Fruit fly (Drosophila melanogaster) whole organism, wandering third instar larva: ENCODE results near the gene Cp7Fa.

ENCODE experiments used
- Abd-B ChIP-seq: fragments of >200 bp; optimal IDR thresholded peaks from 2 replicates; lab custom pipeline; 2017; ENCODE audit warnings: missing biosample characterization, missing genetic modification characterization
- CG32264 ChIP-seq: fragments of 200-800 bp; sonication (Bioruptor generic); optimal IDR thresholded peaks from 2 replicates; lab custom pipeline; 2016; ENCODE audit warnings: missing biosample characterization, missing genetic modification characterization
- CG9705 ChIP-seq: fragments of 200-800 bp; sonication (Bioruptor generic); optimal IDR thresholded peaks from 2 replicates; lab custom pipeline; 2018; ENCODE audit warnings: missing biosample characterization, mild to moderate bottlenecking, missing genetic modification characterization
- CrebA ChIP-seq: fragments of 200-800 bp; sonication (Bioruptor generic); optimal IDR thresholded peaks from 2 replicates; lab custom pipeline; 2016; ENCODE audit warnings: missing biosample characterization, mild to moderate bottlenecking, missing genetic modification characterization, borderline replicate concordance
- GATAd ChIP-seq: sonication (Bioruptor generic); optimal IDR thresholded peaks from 2 replicates; lab custom pipeline; 2016; ENCODE audit warnings: missing biosample characterization, missing genetic modification characterization
- HLH106 ChIP-seq: fragments of 200-800 bp; optimal IDR thresholded peaks from 3 replicates; lab custom pipeline; 2019; ENCODE audit warnings: missing biosample characterization, mild to moderate bottlenecking, missing genetic modification characterization, moderate library complexity
- Hnf4 ChIP-seq: fragments of 200-800 bp; sonication (Bioruptor generic); optimal IDR thresholded peaks from 2 replicates; lab custom pipeline; 2016; ENCODE audit warnings: missing biosample characterization, mild to moderate bottlenecking, missing genetic modification characterization
- Hr78 ChIP-seq: fragments of >200 bp; optimal IDR thresholded peaks from 2 replicates; lab custom pipeline; 2017; ENCODE audit warnings: missing biosample characterization, missing genetic modification characterization
- Hr83 ChIP-seq: fragments of 200-300 bp; sonication (Bioruptor generic); optimal IDR thresholded peaks from 2 replicates; lab custom pipeline; 2016; ENCODE audit warnings: missing biosample characterization, mild to moderate bottlenecking, missing genetic modification characterization, moderate library complexity; ENCODE audit not compliant: poor library complexity, severe bottlenecking
- Jra ChIP-seq: sonication (Bioruptor generic); optimal IDR thresholded peaks from 2 replicates; lab custom pipeline; 2016; ENCODE audit warnings: missing biosample characterization, missing genetic modification characterization
- Mio ChIP-seq: sonication (Bioruptor generic); optimal IDR thresholded peaks from 2 replicates; lab custom pipeline; 2016; ENCODE audit warnings: missing biosample characterization, missing genetic modification characterization
- Myc ChIP-seq: fragments of >200 bp; optimal IDR thresholded peaks from 2 replicates; lab custom pipeline; 2017
- N ChIP-seq: fragments of >200 bp; optimal IDR thresholded peaks from 2 replicates; lab custom pipeline; 2018; ENCODE audit warnings: missing biosample characterization, missing external identifiers, missing genetic modification characterization
- OdsH ChIP-seq: fragments of 200-800 bp; sonication (Bioruptor generic); optimal IDR thresholded peaks from 2 replicates; lab custom pipeline; 2016; ENCODE audit warnings: missing biosample characterization, mild to moderate bottlenecking, missing genetic modification characterization
- Rel ChIP-seq, 2 experiments: fragments of 200-800 bp; sonication (Bioruptor generic) in 1 of 2; optimal IDR thresholded peaks; 2 replicates in 1 of 2; 3 replicates in 1 of 2; lab custom pipeline; 2016 to 2019; ENCODE audit warnings: mild to moderate bottlenecking in 2 of 2, missing biosample characterization in 2 of 2, missing genetic modification characterization in 2 of 2, moderate library complexity in 1 of 2
- Sp1 ChIP-seq: fragments of 200-800 bp; sonication (Bioruptor generic); optimal IDR thresholded peaks from 3 replicates; lab custom pipeline; 2019; ENCODE audit warnings: missing biosample characterization, mild to moderate bottlenecking, missing genetic modification characterization, moderate library complexity
- Vsx2 ChIP-seq: fragments of 200-300, 225-300 bp; sonication (Bioruptor generic); optimal IDR thresholded peaks from 2 replicates; lab custom pipeline; 2018; ENCODE audit warnings: missing biosample characterization, missing genetic modification characterization; ENCODE audit not compliant: partially characterized antibody
- br ChIP-seq: fragments of 200-800 bp; sonication (Bioruptor generic); optimal IDR thresholded peaks from 2 replicates; lab custom pipeline; 2016; ENCODE audit warnings: missing biosample characterization, missing genetic modification characterization
- brk ChIP-seq: fragments of 200-800 bp; sonication (Bioruptor generic); optimal IDR thresholded peaks from 2 replicates; lab custom pipeline; 2016; ENCODE audit warnings: missing biosample characterization, mild to moderate bottlenecking, missing genetic modification characterization
- dl ChIP-seq, 2 experiments: fragments of 175-275, 200-275 bp in 1 of 2; fragments of 200-275 bp in 1 of 2; sonication (Bioruptor generic); optimal IDR thresholded peaks; lab custom pipeline; 2018; ENCODE audit warnings: mild to moderate bottlenecking in 2 of 2, missing biosample characterization in 2 of 2, missing genetic modification characterization in 2 of 2, moderate library complexity in 2 of 2; ENCODE audit not compliant: partially characterized antibody in 2 of 2, insufficient read depth in 1 of 2
- dsf ChIP-seq: sonication (Bioruptor generic); optimal IDR thresholded peaks from 2 replicates; lab custom pipeline; 2016; ENCODE audit warnings: missing biosample characterization, missing genetic modification characterization, borderline replicate concordance
- ey ChIP-seq: fragments of 200-800 bp; sonication (Bioruptor generic); optimal IDR thresholded peaks from 2 replicates; lab custom pipeline; 2016; ENCODE audit warnings: missing biosample characterization, missing genetic modification characterization
- foxo ChIP-seq, 2 experiments: fragments of 200-800 bp; sonication (Bioruptor generic); optimal IDR thresholded peaks; 2 replicates in 1 of 2; 3 replicates in 1 of 2; lab custom pipeline; 2016 to 2017; ENCODE audit warnings: missing biosample characterization in 2 of 2, missing genetic modification characterization in 2 of 2
- fru ChIP-seq: fragments of 200-800 bp; sonication (Bioruptor generic); optimal IDR thresholded peaks from 3 replicates; lab custom pipeline; 2016; ENCODE audit warnings: missing biosample characterization, mild to moderate bottlenecking, missing genetic modification characterization
- h ChIP-seq: fragments of 200-800 bp; sonication (Bioruptor generic); optimal IDR thresholded peaks from 3 replicates; lab custom pipeline; 2016; ENCODE audit warnings: missing biosample characterization, mild to moderate bottlenecking, missing genetic modification characterization
- jim ChIP-seq: fragments of 175-275, 200-325 bp; sonication (Bioruptor generic); optimal IDR thresholded peaks from 2 replicates; lab custom pipeline; 2016; ENCODE audit warnings: missing biosample characterization, mild to moderate bottlenecking, missing genetic modification characterization
- lola ChIP-seq: fragments of >200 bp; optimal IDR thresholded peaks from 2 replicates; lab custom pipeline; 2017; ENCODE audit warnings: missing biosample characterization, missing genetic modification characterization
- pan ChIP-seq: fragments of >200 bp; optimal IDR thresholded peaks from 2 replicates; lab custom pipeline; 2017
- psq ChIP-seq: fragments of 200-800 bp; sonication (Bioruptor generic); optimal IDR thresholded peaks from 3 replicates; lab custom pipeline; 2017; ENCODE audit warnings: missing biosample characterization, mild to moderate bottlenecking, missing genetic modification characterization, moderate library complexity
- rgr ChIP-seq: fragments of 200-800 bp; sonication (Bioruptor generic); optimal IDR thresholded peaks from 3 replicates; lab custom pipeline; 2016; ENCODE audit warnings: missing biosample characterization, mild to moderate bottlenecking, missing genetic modification characterization
- sage ChIP-seq: fragments of 200-800 bp; sonication (Bioruptor generic); optimal IDR thresholded peaks from 2 replicates; lab custom pipeline; 2016; ENCODE audit warnings: missing biosample characterization, mild to moderate bottlenecking, missing genetic modification characterization
- usp ChIP-seq: fragments of >200 bp; optimal IDR thresholded peaks from 2 replicates; lab custom pipeline; 2017; ENCODE audit warnings: missing biosample characterization, missing genetic modification characterization
- woc ChIP-seq: sonication (Bioruptor generic); optimal IDR thresholded peaks from 2 replicates; lab custom pipeline; 2016; ENCODE audit warnings: missing biosample characterization, mild to moderate bottlenecking, missing genetic modification characterization

Gene Cp7Fa

dm6 chrX:8469606-8470005 lies 1.1 kb upstream of the Cp7Fa start:
- TF ChIP-seq fru (GFP tag; lab: Kevin White, UChicago) (no peak), CrebA (GFP tag; lab: Kevin White, UChicago) (no peak), Rel (GFP tag; optimal IDR thresholded peaks at IDR 0.05; lab: Kevin White, UChicago) (no peak), Rel (tag; optimal IDR thresholded peaks at IDR 0.05; lab: Kevin White, UChicago) (peak; percentile 84), Jra (GFP tag; lab: Kevin White, UChicago) (no peak)

- TF ChIP-seq dsf (no peak), jim (no peak), HLH106 (tag; lab: Kevin White, UChicago) (no peak), Myc (no peak), woc (GFP tag; lab: Kevin White, UChicago) (no peak), br (GFP tag; lab: Kevin White, UChicago) (no peak), foxo (GFP tag; optimal IDR thresholded peaks at IDR 0.05; lab: Kevin White, UChicago) (no peak), CG9705 (no peak), Sp1 (GFP tag; lab: Kevin White, UChicago) (no peak), Jra (GFP tag; lab: Kevin White, UChicago) (no peak), CG32264 (GFP tag; lab: Kevin White, UChicago) (no peak), CrebA (GFP tag; lab: Kevin White, UChicago) (no peak)
Measured at dm6 chrX:8473339-8473887, 2.7 kb downstream of the Cp7Fa start, which contains the start of gene Cp7Fb. TSS of gene Cp7Fb (plus strand) at chrX:8473837.

dm6 chrX:8475657-8476056 lies 5.0 kb downstream of the Cp7Fa start:
- TF ChIP-seq br (GFP tag; lab: Kevin White, UChicago), result no peak
- no peak for TF ChIP-seq CrebA (GFP tag; lab: Kevin White, UChicago)
- no peak for TF ChIP-seq dl (GFP tag; optimal IDR thresholded peaks at IDR 0.05; lab: Kevin White, UChicago; ENCODE audit: insufficient read depth in 1 of 2, partially characterized antibody in 2 of 2)
- no peak for TF ChIP-seq foxo (GFP tag; optimal IDR thresholded peaks at IDR 0.05; lab: Kevin White, UChicago)
- no peak for TF ChIP-seq OdsH
- TF ChIP-seq Jra (GFP tag; lab: Kevin White, UChicago), result no peak
- no peak for TF ChIP-seq N (GFP tag; lab: Kevin White, UChicago)
- no peak for TF ChIP-seq sage (GFP tag; lab: Kevin White, UChicago)
- TF ChIP-seq Hr83 (GFP tag; lab: Kevin White, UChicago), result no peak
- no peak for TF ChIP-seq fru (GFP tag; lab: Kevin White, UChicago)
- TF ChIP-seq Rel (GFP tag; optimal IDR thresholded peaks at IDR 0.05; lab: Kevin White, UChicago), result no peak
- no peak for TF ChIP-seq Rel (tag; optimal IDR thresholded peaks at IDR 0.05; lab: Kevin White, UChicago)
- no peak for TF ChIP-seq psq (GFP tag; lab: Kevin White, UChicago)
- no peak for TF ChIP-seq h (GFP tag; lab: Kevin White, UChicago)
- TF ChIP-seq, all 38 proteins: peak for 0

- TF ChIP-seq Hnf4 (GFP tag; lab: Kevin White, UChicago), result no peak
- TF ChIP-seq dsf, result no peak
- TF ChIP-seq Vsx2 (GFP tag; lab: Kevin White, UChicago), result no peak
- TF ChIP-seq GATAd (GFP tag; lab: Kevin White, UChicago), result no peak
- no peak for TF ChIP-seq fru (GFP tag; lab: Kevin White, UChicago)
- TF ChIP-seq br (GFP tag; lab: Kevin White, UChicago), result no peak
- TF ChIP-seq h (GFP tag; lab: Kevin White, UChicago), result no peak
- no peak for TF ChIP-seq lola (GFP tag; lab: Kevin White, UChicago)
- no peak for TF ChIP-seq usp (GFP tag; lab: Kevin White, UChicago)
- TF ChIP-seq rgr, result no peak
- TF ChIP-seq Myc, result no peak
- no peak for TF ChIP-seq ey
- TF ChIP-seq woc (GFP tag; lab: Kevin White, UChicago), result no peak
- TF ChIP-seq N (GFP tag; lab: Kevin White, UChicago), result no peak
- TF ChIP-seq CrebA (GFP tag; lab: Kevin White, UChicago), result no peak
- no peak for TF ChIP-seq CG9705
- TF ChIP-seq, all 38 proteins: peak for 0
Measured at dm6 chrX:8476817-8477216, 6.1 kb downstream of the Cp7Fa start, which contains the start of gene Cp7Fc. TSS of gene Cp7Fc (plus strand) at chrX:8477117.

- no peak for TF ChIP-seq rgr
- TF ChIP-seq brk (GFP tag; lab: Kevin White, UChicago), result no peak
- TF ChIP-seq pan (lab: Kevin White, UChicago), result no peak
- TF ChIP-seq Abd-B, result no peak
- TF ChIP-seq jim, result no peak
- no peak for TF ChIP-seq foxo (GFP tag; optimal IDR thresholded peaks at IDR 0.05; lab: Kevin White, UChicago)
- no peak for TF ChIP-seq Hr78 (GFP tag; lab: Kevin White, UChicago)
- TF ChIP-seq N (GFP tag; lab: Kevin White, UChicago), result no peak
- no peak for TF ChIP-seq fru (GFP tag; lab: Kevin White, UChicago)
- TF ChIP-seq Mio, result no peak
Measured at dm6 chrX:8479031-8479568, 8.4 kb downstream of the Cp7Fa start, which contains the start of gene Cp36. TSS of gene Cp36 (plus strand) at chrX:8479319.
